Worm (Caenorhabditis elegans): Measurements from ENCODE around the gene btb-18.

DNA sequence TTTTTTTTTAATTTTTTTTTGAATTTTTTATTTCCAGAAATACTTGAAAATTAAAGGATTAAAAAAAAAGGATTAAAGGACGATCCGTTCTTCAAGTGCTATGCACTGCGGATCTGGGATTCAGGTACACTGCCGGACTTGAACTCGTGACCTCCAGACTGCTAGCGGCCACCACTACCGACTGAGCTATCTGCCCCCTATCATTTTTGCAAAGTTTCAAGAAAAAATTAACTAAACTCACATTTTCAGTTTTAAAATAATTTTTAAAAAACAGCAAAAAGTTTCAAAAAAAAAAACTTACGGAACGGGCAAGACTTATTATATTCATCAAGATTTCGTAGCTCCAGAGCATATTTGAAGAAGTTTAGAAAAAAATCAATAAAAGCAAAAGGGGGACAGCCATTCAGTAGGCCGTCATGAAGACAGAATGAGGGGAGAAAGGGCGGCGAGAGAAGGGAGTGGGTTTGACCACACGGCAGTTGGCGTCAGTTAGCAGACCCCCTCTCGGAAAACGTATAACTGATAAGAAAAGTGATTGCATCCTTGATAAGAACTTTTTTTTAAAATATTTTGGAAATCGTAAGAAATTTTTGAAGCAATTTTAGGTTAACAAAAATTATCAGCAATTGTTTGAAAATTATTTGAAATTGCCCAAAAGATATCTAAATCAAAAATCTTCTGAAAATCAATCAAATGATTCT, 13.1 kb downstream of the btb-18 start:
- TF ChIP-seq tbx-2 (tag; optimal IDR thresholded peaks at IDR 0.05), result no peak
- peak; percentile 46 for TF ChIP-seq elt-2 (tag; optimal IDR thresholded peaks at IDR 0.05)
- no peak for TF ChIP-seq sea-2 (GFP tag; optimal IDR thresholded peaks at IDR 0.05)
- no peak for TF ChIP-seq ama-1 (optimal IDR thresholded peaks at IDR 0.05)
- no peak for TF ChIP-seq fkh-10 (GFP tag; optimal IDR thresholded peaks at IDR 0.05)
- no peak for TF ChIP-seq unc-62 (GFP tag; optimal IDR thresholded peaks at IDR 0.05)
- TF ChIP-seq mdl-1 (tag; optimal IDR thresholded peaks at IDR 0.05), result no peak
